Fruit fly (Drosophila melanogaster): ENCODE data around the gene sturkopf.

dm6 chr3L:1350924-1351215 lies 37.7 kb upstream of the sturkopf start, which contains the start of gene CG9166:
- TF ChIP-seq chinmo (GFP tag; IDR thresholded peaks at IDR 0.05; ENCODE audit: partially characterized antibody) (no peak), CG18476 (GFP tag; optimal IDR thresholded peaks at IDR 0.05) (no peak), CG3407 (GFP tag; optimal IDR thresholded peaks at IDR 0.05) (no peak), otp (GFP tag; IDR thresholded peaks at IDR 0.05) (no peak), CG15073 (GFP tag; optimal IDR thresholded peaks at IDR 0.05) (no peak), CG4617 (GFP tag; optimal IDR thresholded peaks at IDR 0.05; ENCODE audit: borderline replicate concordance) (no peak), CG4360 (GFP tag; IDR thresholded peaks at IDR 0.05) (no peak), ap (GFP tag; IDR thresholded peaks at IDR 0.05) (no peak), CG13894 (tag; optimal IDR thresholded peaks at IDR 0.05) (no peak), CG10543 (GFP tag; optimal IDR thresholded peaks at IDR 0.05) (no peak), Doc3 (GFP tag; IDR thresholded peaks at IDR 0.05; ENCODE audit: partially characterized antibody) (no peak)

Measured in whole organism, embryonic.